Worm (Caenorhabditis elegans): ENCODE measurements around the gene C29A12.1.

ce11 chrV:10862457-10863097, 49.3 kb upstream of the C29A12.1 start:
- no peak for TF ChIP-seq cnd-1 (tag; optimal IDR thresholded peaks at IDR 0.05)
- no peak for TF ChIP-seq nhr-28 (tag; optimal IDR thresholded peaks at IDR 0.05)
- no peak for TF ChIP-seq unc-39 (tag; optimal IDR thresholded peaks at IDR 0.05)
- no peak for TF ChIP-seq nhr-237 (tag; optimal IDR thresholded peaks at IDR 0.05)
- TF ChIP-seq unc-62 (GFP tag; optimal IDR thresholded peaks at IDR 0.05): no peak
- no peak for TF ChIP-seq lin-13 (tag; optimal IDR thresholded peaks at IDR 0.05)
- TF ChIP-seq mep-1 (tag; optimal IDR thresholded peaks at IDR 0.05): no peak
- TF ChIP-seq ceh-83 (GFP tag; optimal IDR thresholded peaks at IDR 0.05): no peak
- no peak for TF ChIP-seq bed-3 (GFP tag; optimal IDR thresholded peaks at IDR 0.05)
- TF ChIP-seq unc-120 (tag; optimal IDR thresholded peaks at IDR 0.05; ENCODE audit: poor library complexity, severe bottlenecking): no peak
- TF ChIP-seq elt-1 (tag; optimal IDR thresholded peaks at IDR 0.05; ENCODE audit: borderline replicate concordance, insufficient read depth): no peak
- no peak for TF ChIP-seq nhr-12 (tag; optimal IDR thresholded peaks at IDR 0.05)
- TF ChIP-seq snpc-4 (tag; optimal IDR thresholded peaks at IDR 0.05): no peak

All from whole organism, mixed stage, embryonic.